Fruit fly (Drosophila melanogaster) whole organism, pupa: ENCODE results near the gene CG8001.

Experiments
- CG10348 ChIP-seq: fragments of 200-800 bp; sonication (Bioruptor generic); IDR thresholded peaks from 2 replicates; pipeline ENCODE4 v1.3.6; 2022; ENCODE audit warnings: missing biosample characterization, missing genetic modification characterization
- CG15710 ChIP-seq: fragments of 200-800 bp; sonication (Bioruptor generic); optimal IDR thresholded peaks from 2 replicates; lab custom pipeline; 2018; ENCODE audit warnings: missing biosample characterization, mild to moderate bottlenecking, missing genetic modification characterization, moderate library complexity
- CG17806 ChIP-seq: fragments of 200-800 bp; sonication (Bioruptor generic); optimal IDR thresholded peaks from 2 replicates; lab custom pipeline; 2018; ENCODE audit warnings: missing biosample characterization, mild to moderate bottlenecking, missing genetic modification characterization, moderate library complexity
- CG32121 ChIP-seq: fragments of 200-800 bp; sonication (Bioruptor generic); IDR thresholded peaks from 2 replicates; pipeline ENCODE4 v1.3.6; 2022; ENCODE audit warnings: missing biosample characterization, missing genetic modification characterization
- CG34367 ChIP-seq: fragments of 200-800 bp; sonication (Bioruptor generic); optimal IDR thresholded peaks from 2 replicates; lab custom pipeline; 2018; ENCODE audit warnings: missing biosample characterization, mild to moderate bottlenecking, missing genetic modification characterization
- CG8159 ChIP-seq: fragments of 200-800 bp; sonication (Bioruptor generic); optimal IDR thresholded peaks from 3 replicates; lab custom pipeline; 2018; ENCODE audit warnings: missing biosample characterization, mild to moderate bottlenecking, missing genetic modification characterization, moderate library complexity
- CG8301 ChIP-seq: fragments of 200-800 bp; sonication (Bioruptor generic); optimal IDR thresholded peaks from 2 replicates; lab custom pipeline; 2018; ENCODE audit warnings: missing biosample characterization, mild to moderate bottlenecking, missing genetic modification characterization
- D1 ChIP-seq: fragments of 200-800 bp; sonication (Bioruptor generic); optimal IDR thresholded peaks from 2 replicates; lab custom pipeline; 2018; ENCODE audit warnings: missing biosample characterization, mild to moderate bottlenecking, missing genetic modification characterization, moderate library complexity
- EcR ChIP-seq: fragments of 200-800 bp; sonication (Bioruptor generic); optimal IDR thresholded peaks from 3 replicates; lab custom pipeline; 2019; ENCODE audit warnings: missing biosample characterization, missing genetic modification characterization, mild to moderate bottlenecking, moderate library complexity, missing genetic modification reagents
- Ets98B ChIP-seq: fragments of 200-800 bp; sonication (Bioruptor generic); IDR thresholded peaks from 2 replicates; pipeline ENCODE4 v1.3.6; 2022; ENCODE audit warnings: missing biosample characterization, missing genetic modification characterization
- Pif1A ChIP-seq: fragments of 200-800 bp; sonication (Bioruptor generic); optimal IDR thresholded peaks from 3 replicates; lab custom pipeline; 2016; ENCODE audit warnings: missing biosample characterization, missing genetic modification characterization
- fd96Ca ChIP-seq: fragments of 200-800 bp; sonication (Bioruptor generic); IDR thresholded peaks from 3 replicates; pipeline ENCODE4 v1.3.6; 2022; ENCODE audit warnings: missing biosample characterization, missing genetic modification characterization
- gl ChIP-seq: fragments of 200-800 bp; sonication (Bioruptor generic); optimal IDR thresholded peaks from 2 replicates; lab custom pipeline; 2018; ENCODE audit warnings: missing biosample characterization, mild to moderate bottlenecking, missing genetic modification characterization

DNA sequence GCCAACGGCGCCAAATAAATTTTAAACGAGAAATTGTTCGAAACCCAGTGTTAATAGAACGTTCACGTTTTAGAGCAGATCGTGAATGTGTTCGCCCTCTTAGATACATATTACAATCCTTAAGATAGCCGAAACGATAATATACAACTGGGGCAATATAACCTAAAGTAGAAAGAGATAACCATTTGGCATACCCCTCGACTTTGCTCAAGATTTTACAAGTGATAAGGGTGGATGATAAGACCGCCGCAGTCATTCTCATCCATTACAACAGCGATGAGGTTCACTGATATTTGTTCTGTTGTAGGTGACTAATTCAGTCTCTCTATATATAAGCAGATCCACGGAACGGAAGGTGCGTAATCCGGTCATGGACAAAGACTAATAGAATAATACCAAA lies 29.2 kb upstream of the CG8001 start:
- TF ChIP-seq CG17806 (tag; lab: Kevin White, UChicago) = no peak
- no peak for TF ChIP-seq CG8301 (tag; lab: Kevin White, UChicago)
- no peak for TF ChIP-seq CG8159
- TF ChIP-seq fd96Ca = no peak
- no peak for TF ChIP-seq gl (tag; lab: Kevin White, UChicago)
- no peak for TF ChIP-seq Ets98B (GFP tag; lab: Robert Waterston, UW)
- TF ChIP-seq D1 (tag; lab: Kevin White, UChicago) = no peak
- TF ChIP-seq Pif1A (GFP tag; lab: Kevin White, UChicago) = no peak
- no peak for TF ChIP-seq CG34367 (tag; lab: Kevin White, UChicago)
- no peak for TF ChIP-seq CG32121 (GFP tag; lab: Robert Waterston, UW)
- TF ChIP-seq EcR (GFP tag; lab: Kevin White, UChicago) = peak; percentile 9
- TF ChIP-seq CG10348 (GFP tag; lab: Robert Waterston, UW) = no peak
- no peak for TF ChIP-seq CG15710 (tag; lab: Kevin White, UChicago)
